Worm (Caenorhabditis elegans) whole organism, mixed stage, embryonic: ENCODE results near the gene C42D4.3.

Experiments
- ceh-83 ChIP-seq: fragments of 200-800 bp; sonication (Bioruptor generic); optimal IDR thresholded peaks from 2 replicates; lab custom pipeline; 2018; ENCODE audit warnings: mild to moderate bottlenecking, missing genetic modification characterization, missing compliant biosample characterization
- elt-1 ChIP-seq: sonication (generic microtip); optimal IDR thresholded peaks from 2 replicates; lab custom pipeline; 2017; ENCODE audit warnings: missing genetic modification characterization, mild to moderate bottlenecking, missing compliant biosample characterization, antibody characterized with exemption, moderate library complexity, borderline replicate concordance; ENCODE audit not compliant: insufficient read depth
- nhr-12 ChIP-seq: fragments of 150-350 bp; optimal IDR thresholded peaks from 2 replicates; lab custom pipeline; 2014; ENCODE audit warnings: missing biosample characterization, missing genetic modification characterization

DNA sequence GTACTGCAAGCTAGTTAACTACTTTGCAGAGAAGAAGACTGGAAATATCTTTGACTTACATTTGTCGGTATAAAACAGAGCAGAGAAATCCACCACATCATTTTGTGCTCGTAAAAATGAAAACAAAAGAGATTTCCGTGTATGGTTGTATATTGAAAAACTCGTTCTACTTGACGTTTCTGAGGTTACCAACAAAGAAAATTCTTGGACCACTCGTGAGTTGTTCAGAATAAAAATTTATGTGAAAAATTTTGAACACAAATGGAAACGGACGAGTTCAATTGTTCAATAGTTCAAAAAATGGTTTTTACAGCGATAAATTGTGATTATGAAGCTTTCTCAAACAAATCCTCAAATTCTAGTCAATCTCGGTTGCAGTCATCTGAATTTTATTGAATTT lies 5.6 kb downstream of the C42D4.3 start, which contains the start of gene clec-179:
- TF ChIP-seq ceh-83 (GFP tag; lab: Kevin White, UChicago) (no peak), nhr-12 (tag; lab: Kevin White, UChicago) (no peak), elt-1 (tag; lab: Kevin White, UChicago) (no peak)
